Worm (Caenorhabditis elegans) whole organism, L2 larva: Measurements from ENCODE around the gene F42A10.9.

ENCODE experiments used
- C34F6.9 ChIP-seq: fragments of 150-350 bp; optimal IDR thresholded peaks from 2 replicates; lab custom pipeline; 2014; ENCODE audit warnings: missing biosample characterization, missing genetic modification characterization
- F13H6.1 ChIP-seq: sonication (generic microtip); optimal IDR thresholded peaks from 2 replicates; lab custom pipeline; 2016; ENCODE audit warnings: missing genetic modification characterization, missing compliant biosample characterization
- R02D3.7 ChIP-seq: fragments of 150-350 bp; optimal IDR thresholded peaks from 2 replicates; lab custom pipeline; 2014; ENCODE audit warnings: missing biosample characterization, missing genetic modification characterization
- alr-1 ChIP-seq: fragments of 150-350 bp; optimal IDR thresholded peaks from 2 replicates; lab custom pipeline; 2014; ENCODE audit warnings: missing biosample characterization, missing genetic modification characterization
- blmp-1 ChIP-seq: sonication (generic microtip); optimal IDR thresholded peaks from 2 replicates; lab custom pipeline; 2017; ENCODE audit warnings: missing genetic modification characterization, mild to moderate bottlenecking, missing compliant biosample characterization, antibody characterized with exemption, moderate library complexity; ENCODE audit not compliant: insufficient read depth
- ceh-82 ChIP-seq: fragments of 150-350 bp; optimal IDR thresholded peaks from 2 replicates; lab custom pipeline; 2014; ENCODE audit warnings: missing biosample characterization, missing genetic modification characterization
- crh-2 ChIP-seq: sonication (generic microtip); optimal IDR thresholded peaks from 2 replicates; lab custom pipeline; 2017; ENCODE audit warnings: missing biosample characterization, missing genetic modification characterization
- dmd-4 ChIP-seq: sonication (generic microtip); optimal IDR thresholded peaks from 2 replicates; lab custom pipeline; 2017; ENCODE audit warnings: missing biosample characterization, missing genetic modification characterization
- elt-1 ChIP-seq: fragments of 150-350 bp; optimal IDR thresholded peaks from 2 replicates; lab custom pipeline; 2014; ENCODE audit warnings: missing biosample characterization, missing genetic modification characterization
- elt-3 ChIP-seq: sonication (generic microtip); optimal IDR thresholded peaks from 2 replicates; lab custom pipeline; 2017; ENCODE audit warnings: missing biosample characterization, missing genetic modification characterization
- fos-1 ChIP-seq: fragments of 150-350 bp; optimal IDR thresholded peaks from 2 replicates; lab custom pipeline; 2014; ENCODE audit warnings: missing biosample characterization, missing genetic modification characterization
- gmeb-1 ChIP-seq: fragments of 150-350 bp; optimal IDR thresholded peaks from 2 replicates; lab custom pipeline; 2014; ENCODE audit warnings: missing biosample characterization, missing genetic modification characterization
- lin-11 ChIP-seq: fragments of 150-350 bp; sonication (generic microtip); optimal IDR thresholded peaks from 2 replicates; lab custom pipeline; 2014; ENCODE audit warnings: missing biosample characterization, missing genetic modification characterization, inconsistent platforms, mixed read lengths
- lin-13 ChIP-seq: fragments of 150-350 bp; optimal IDR thresholded peaks from 2 replicates; lab custom pipeline; 2014; ENCODE audit warnings: missing biosample characterization, missing genetic modification reagents, missing genetic modification characterization
- lsy-2 ChIP-seq, 2 experiments: fragments of 150-350 bp in 1 of 2; sonication (generic microtip) in 1 of 2; optimal IDR thresholded peaks; 2 replicates each; lab custom pipeline; 2014 to 2017; ENCODE audit warnings: missing biosample characterization in 2 of 2, missing genetic modification characterization in 2 of 2
- mab-5 ChIP-seq: fragments of 150-350 bp; optimal IDR thresholded peaks from 2 replicates; lab custom pipeline; 2014; ENCODE audit warnings: missing biosample characterization, missing genetic modification characterization
- mbf-1 ChIP-seq: sonication (generic microtip); optimal IDR thresholded peaks from 2 replicates; lab custom pipeline; 2017; ENCODE audit warnings: missing biosample characterization, missing genetic modification characterization
- mdl-1 ChIP-seq, 2 experiments: fragments of 150-350 bp in 1 of 2; sonication (generic microtip) in 1 of 2; optimal IDR thresholded peaks; 2 replicates each; lab custom pipeline; 2017; ENCODE audit warnings: missing biosample characterization in 2 of 2, missing genetic modification characterization in 2 of 2
- nhr-10 ChIP-seq: sonication (generic microtip); optimal IDR thresholded peaks from 2 replicates; lab custom pipeline; 2017; ENCODE audit warnings: missing biosample characterization, missing genetic modification characterization
- nhr-11 ChIP-seq: fragments of 150-350 bp; optimal IDR thresholded peaks from 2 replicates; lab custom pipeline; 2014; ENCODE audit warnings: missing biosample characterization, missing genetic modification characterization
- nhr-12 ChIP-seq: fragments of 150-350 bp; optimal IDR thresholded peaks from 2 replicates; lab custom pipeline; 2014; ENCODE audit warnings: missing biosample characterization, missing genetic modification characterization
- nhr-129 ChIP-seq: fragments of 150-350 bp; optimal IDR thresholded peaks from 2 replicates; lab custom pipeline; 2014; ENCODE audit warnings: missing biosample characterization, missing genetic modification characterization
- nhr-21 ChIP-seq: fragments of 150-350 bp; optimal IDR thresholded peaks from 2 replicates; lab custom pipeline; 2014; ENCODE audit warnings: missing biosample characterization, missing genetic modification characterization
- nhr-6 ChIP-seq: fragments of 150-350 bp; optimal IDR thresholded peaks from 2 replicates; lab custom pipeline; 2014; ENCODE audit warnings: missing biosample characterization, missing genetic modification characterization
- nhr-77 ChIP-seq: fragments of 150-350 bp; optimal IDR thresholded peaks from 2 replicates; lab custom pipeline; 2014; ENCODE audit warnings: missing biosample characterization, missing genetic modification characterization
- peb-1 ChIP-seq: fragments of 150-350 bp; optimal IDR thresholded peaks from 2 replicates; lab custom pipeline; 2014; ENCODE audit warnings: missing biosample characterization, missing genetic modification characterization
- sem-4 ChIP-seq: fragments of 150-350 bp; optimal IDR thresholded peaks from 2 replicates; lab custom pipeline; 2014; ENCODE audit warnings: missing biosample characterization, missing genetic modification reagents, missing genetic modification characterization
- skn-1 ChIP-seq: sonication (generic microtip); optimal IDR thresholded peaks from 2 replicates; lab custom pipeline; 2017; ENCODE audit warnings: missing biosample characterization, missing genetic modification characterization
- sma-3 ChIP-seq: sonication (generic microtip); optimal IDR thresholded peaks from 2 replicates; lab custom pipeline; 2016; ENCODE audit warnings: missing genetic modification reagents, missing genetic modification characterization, missing compliant biosample characterization
- sma-9 ChIP-seq, 2 experiments: fragments of 150-350 bp in 1 of 2; sonication (generic microtip) in 1 of 2; optimal IDR thresholded peaks; 2 replicates each; lab custom pipeline; 2014 to 2016; ENCODE audit warnings: missing genetic modification characterization in 2 of 2, mild to moderate bottlenecking in 1 of 2, missing biosample characterization in 1 of 2, missing compliant biosample characterization in 1 of 2, missing genetic modification reagents in 1 of 2, moderate library complexity in 1 of 2
- snpc-4 ChIP-seq: fragments of 150-350 bp; optimal IDR thresholded peaks from 2 replicates; lab custom pipeline; 2014; ENCODE audit warnings: missing biosample characterization, missing genetic modification characterization
- unc-39 ChIP-seq: fragments of 150-350 bp; optimal IDR thresholded peaks from 2 replicates; lab custom pipeline; 2014; ENCODE audit warnings: missing biosample characterization, missing genetic modification characterization
- unc-55 ChIP-seq: fragments of 150-350 bp; sonication (generic microtip); optimal IDR thresholded peaks from 3 replicates; lab custom pipeline; 2014; ENCODE audit warnings: missing biosample characterization, missing genetic modification reagents, missing genetic modification characterization
- unc-62 ChIP-seq: fragments of 150-350 bp; optimal IDR thresholded peaks from 2 replicates; lab custom pipeline; 2014; ENCODE audit warnings: missing biosample characterization, missing genetic modification reagents, missing genetic modification characterization
- ztf-1 ChIP-seq: fragments of 200-800 bp; sonication (Bioruptor generic); conservative IDR thresholded peaks from 2 replicates; pipeline ENCODE4 v1.3.6; 2022; ENCODE audit warnings: missing genetic modification characterization, missing compliant biosample characterization
- ztf-11 ChIP-seq: sonication (generic microtip); optimal IDR thresholded peaks from 2 replicates; lab custom pipeline; 2017; ENCODE audit warnings: missing biosample characterization, missing genetic modification characterization
- ztf-4 ChIP-seq: fragments of 150-350 bp; optimal IDR thresholded peaks from 2 replicates; lab custom pipeline; 2014; ENCODE audit warnings: missing biosample characterization, missing genetic modification characterization

The F42A10.9 gene

DNA sequence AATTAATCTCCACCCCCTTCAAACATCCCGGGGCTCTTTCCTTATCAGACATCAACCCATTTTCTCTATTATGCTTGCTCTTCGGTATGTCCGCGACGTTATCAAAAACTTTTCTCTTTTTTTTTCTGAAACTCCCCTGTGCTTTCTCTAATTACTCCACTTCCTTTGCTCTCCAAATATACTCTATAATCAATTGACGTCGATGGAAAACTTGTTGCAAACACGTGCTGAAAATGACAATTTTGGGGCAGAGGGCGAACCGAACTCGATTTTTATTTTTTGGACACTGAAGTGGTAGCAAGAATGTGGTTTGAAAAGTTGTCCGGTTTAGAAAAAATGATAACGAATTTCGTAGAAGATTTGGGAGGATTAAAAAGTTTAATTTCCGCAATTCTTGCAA is 14.7 kb downstream of the F42A10.9 start:
- TF ChIP-seq ceh-82 (tag; lab: Kevin White, UChicago) (no peak), sma-9 (GFP tag; optimal IDR thresholded peaks at IDR 0.05; lab: Kevin White, UChicago) (peak; percentile 83), sma-9 (tag; optimal IDR thresholded peaks at IDR 0.05; lab: Kevin White, UChicago) (no peak), F13H6.1 (tag; lab: Kevin White, UChicago) (peak; percentile 13), lin-13 (GFP tag; lab: Kevin White, UChicago) (no peak), mdl-1 (tag; optimal IDR thresholded peaks at IDR 0.05; lab: Kevin White, UChicago) (peak in 1 of 2 experiments; percentile 8), crh-2 (tag; lab: Kevin White, UChicago) (peak; percentile 44), gmeb-1 (tag; lab: Kevin White, UChicago) (peak; percentile 6), skn-1 (tag; lab: Kevin White, UChicago) (no peak), blmp-1 (tag; lab: Kevin White, UChicago) (no peak), elt-3 (tag; lab: Kevin White, UChicago) (no peak), fos-1 (tag; lab: Kevin White, UChicago) (peak; percentile 76), mbf-1 (tag; lab: Kevin White, UChicago) (no peak), nhr-129 (tag; lab: Kevin White, UChicago) (no peak), nhr-11 (tag; lab: Kevin White, UChicago) (no peak)

DNA sequence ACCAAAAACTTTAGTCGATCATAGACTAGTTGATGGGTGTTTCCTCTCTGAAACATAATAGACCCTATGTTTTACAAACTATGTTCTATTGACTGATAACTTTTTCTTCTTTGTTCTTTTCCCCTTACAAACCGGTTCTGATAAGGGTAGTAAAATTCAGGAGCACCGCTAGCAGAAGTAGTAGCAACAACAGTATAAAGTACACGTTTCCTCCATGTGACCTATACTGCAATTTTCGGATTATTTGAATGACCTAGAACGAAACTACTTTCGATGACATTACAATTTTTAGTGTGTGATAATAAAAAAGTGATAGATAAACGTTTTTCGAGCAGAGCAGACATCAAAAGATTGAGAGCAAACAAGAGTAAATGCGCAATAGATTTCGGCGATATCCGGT is 15.9 kb downstream of the F42A10.9 start:
- no peak for TF ChIP-seq C34F6.9 (tag; lab: Kevin White, UChicago)
- no peak for TF ChIP-seq ztf-4 (tag; lab: Kevin White, UChicago)
- TF ChIP-seq gmeb-1 (tag; lab: Kevin White, UChicago), result peak; percentile 36
- no peak for TF ChIP-seq mab-5 (tag; lab: Kevin White, UChicago)
- TF ChIP-seq nhr-21, result no peak
- peak; percentile 34 for TF ChIP-seq skn-1 (tag; lab: Kevin White, UChicago)
- no peak for TF ChIP-seq blmp-1 (tag; lab: Kevin White, UChicago)
- TF ChIP-seq lin-11 (tag; lab: Kevin White, UChicago), result no peak
- TF ChIP-seq sem-4 (tag; lab: Kevin White, UChicago), result no peak
- TF ChIP-seq sma-9 (GFP tag; optimal IDR thresholded peaks at IDR 0.05; lab: Kevin White, UChicago), result peak; percentile 66
- TF ChIP-seq sma-9 (tag; optimal IDR thresholded peaks at IDR 0.05; lab: Kevin White, UChicago), result no peak
- TF ChIP-seq lsy-2 (tag; optimal IDR thresholded peaks at IDR 0.05; lab: Kevin White, UChicago), result no peak
- no peak for TF ChIP-seq lin-13 (GFP tag; lab: Kevin White, UChicago)
- no peak for TF ChIP-seq unc-62
- no peak for TF ChIP-seq peb-1 (tag; lab: Kevin White, UChicago)
- no peak for TF ChIP-seq unc-39 (tag; lab: Kevin White, UChicago)
- no peak for TF ChIP-seq nhr-6
- TF ChIP-seq fos-1 (tag; lab: Kevin White, UChicago), result peak; percentile 58
- TF ChIP-seq ztf-11 (tag; lab: Kevin White, UChicago), result no peak
- TF ChIP-seq nhr-77 (tag; lab: Kevin White, UChicago), result no peak
- TF ChIP-seq nhr-129 (tag; lab: Kevin White, UChicago), result peak; percentile 10
- no peak for TF ChIP-seq nhr-10 (tag; lab: Kevin White, UChicago)
- no peak for TF ChIP-seq ceh-82 (tag; lab: Kevin White, UChicago)
- TF ChIP-seq sma-3 (GFP tag; lab: Kevin White, UChicago), result peak; percentile 11
- peak in 1 of 2 experiments; percentile 28 for TF ChIP-seq mdl-1 (tag; optimal IDR thresholded peaks at IDR 0.05; lab: Kevin White, UChicago)
- peak; percentile 57 for TF ChIP-seq F13H6.1 (tag; lab: Kevin White, UChicago)
- TF ChIP-seq elt-3 (tag; lab: Kevin White, UChicago), result no peak
- peak; percentile 68 for TF ChIP-seq crh-2 (tag; lab: Kevin White, UChicago)
- no peak for TF ChIP-seq elt-1 (tag; lab: Kevin White, UChicago)

DNA sequence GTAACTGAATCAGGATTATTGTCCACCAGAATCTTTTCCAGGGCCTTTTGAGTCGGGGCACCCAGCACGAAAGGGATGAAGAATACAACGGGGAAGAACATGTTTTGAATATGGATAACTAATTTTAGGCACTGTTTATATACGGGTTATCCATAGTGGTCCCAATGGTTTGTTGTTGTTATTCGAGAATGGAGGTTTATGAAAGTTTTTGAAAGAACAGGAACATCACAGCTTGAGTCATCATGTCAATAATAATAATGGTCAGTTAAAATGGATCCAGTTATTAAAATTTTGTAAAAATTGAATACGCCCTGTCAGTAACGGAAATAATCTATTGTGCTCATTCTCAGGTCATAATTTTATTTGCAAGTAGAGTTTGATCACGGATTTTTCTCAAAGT is 18.7 kb downstream of the F42A10.9 start, which contains the start of gene nas-28:
nas-28 (minus strand) TSS at position 101 of the 400 bp plus-strand sequence.
- TF ChIP-seq C34F6.9 (tag; lab: Kevin White, UChicago) (no peak), crh-2 (tag; lab: Kevin White, UChicago) (no peak), elt-1 (tag; lab: Kevin White, UChicago) (no peak), nhr-10 (tag; lab: Kevin White, UChicago) (no peak), sma-9 (GFP tag; optimal IDR thresholded peaks at IDR 0.05; lab: Kevin White, UChicago) (no peak), sma-9 (tag; optimal IDR thresholded peaks at IDR 0.05; lab: Kevin White, UChicago) (no peak), ztf-1 (GFP tag; lab: Robert Waterston, UW) (no peak), mab-5 (tag; lab: Kevin White, UChicago) (no peak), lin-11 (tag; lab: Kevin White, UChicago) (no peak), blmp-1 (tag; lab: Kevin White, UChicago) (no peak), snpc-4 (tag; lab: Kevin White, UChicago) (no peak), unc-39 (tag; lab: Kevin White, UChicago) (no peak), sma-3 (GFP tag; lab: Kevin White, UChicago) (no peak), nhr-12 (tag; lab: Kevin White, UChicago) (no peak), alr-1 (tag; lab: Kevin White, UChicago) (no peak), dmd-4 (tag; lab: Kevin White, UChicago) (no peak), R02D3.7 (tag; lab: Kevin White, UChicago) (no peak), mdl-1 (tag; optimal IDR thresholded peaks at IDR 0.05; lab: Kevin White, UChicago) (no peak), lsy-2 (tag; optimal IDR thresholded peaks at IDR 0.05; lab: Kevin White, UChicago) (no peak), unc-55 (GFP tag; lab: Kevin White, UChicago) (no peak)
